Worm (Caenorhabditis elegans) whole organism, young adult: ENCODE results near the gene fbxa-139.

Experiments used
- B0019.2 ChIP-seq: fragments of 200-800 bp; sonication (Bioruptor generic); conservative IDR thresholded peaks from 2 replicates; pipeline ENCODE4 v1.3.6; 2022; ENCODE audit warnings: missing genetic modification reagents, missing genetic modification characterization, missing compliant biosample characterization
- F33H1.4 ChIP-seq: fragments of 200-800 bp; sonication (Bioruptor generic); IDR thresholded peaks from 2 replicates; pipeline ENCODE4 v1.3.6; 2022; ENCODE audit warnings: missing genetic modification reagents, missing genetic modification characterization, missing compliant biosample characterization
- F39B2.1 ChIP-seq: fragments of 200-800 bp; sonication (Bioruptor generic); IDR thresholded peaks from 2 replicates; pipeline ENCODE4 v1.3.6; 2022; ENCODE audit warnings: missing genetic modification reagents, missing genetic modification characterization, missing compliant biosample characterization
- F49E8.2 ChIP-seq: sonication (generic microtip); optimal IDR thresholded peaks from 3 replicates; lab custom pipeline; 2017; ENCODE audit warnings: missing genetic modification characterization, mild to moderate bottlenecking, missing compliant biosample characterization, antibody characterized with exemption, moderate library complexity; ENCODE audit not compliant: insufficient read depth
- F57C9.4 ChIP-seq: sonication (generic microtip); optimal IDR thresholded peaks from 2 replicates; lab custom pipeline; 2017; ENCODE audit warnings: mild to moderate bottlenecking, missing genetic modification characterization, missing compliant biosample characterization
- K11D2.4 ChIP-seq: fragments of 200-800 bp; sonication (Bioruptor generic); IDR thresholded peaks from 2 replicates; pipeline ENCODE4 v1.3.6; 2022; ENCODE audit warnings: missing genetic modification reagents, missing genetic modification characterization, missing compliant biosample characterization
- Y56A3A.18 ChIP-seq: fragments of 200-800 bp; sonication (Bioruptor generic); IDR thresholded peaks from 2 replicates; pipeline ENCODE4 v1.3.6; 2022; ENCODE audit warnings: missing genetic modification reagents, missing genetic modification characterization, missing compliant biosample characterization
- ZK185.1 ChIP-seq: sonication (generic microtip); optimal IDR thresholded peaks from 2 replicates; lab custom pipeline; 2016; ENCODE audit warnings: mild to moderate bottlenecking, missing genetic modification characterization, missing compliant biosample characterization; ENCODE audit not compliant: poor library complexity, severe bottlenecking
- ama-1 ChIP-seq, 3 experiments: fragments of 150-350 bp in 1 of 3; sonication (generic microtip) in 2 of 3; optimal IDR thresholded peaks; 2 replicates each; lab custom pipeline; 2014 to 2018; ENCODE audit warnings: missing biosample characterization in 2 of 3, missing genetic modification characterization in 2 of 3, missing genetic modification reagents in 2 of 3
- atf-7 ChIP-seq: sonication (generic microtip); optimal IDR thresholded peaks from 2 replicates; lab custom pipeline; 2017; ENCODE audit warnings: mild to moderate bottlenecking, missing genetic modification characterization, missing compliant biosample characterization
- athp-1 ChIP-seq: sonication (generic microtip); optimal IDR thresholded peaks from 2 replicates; lab custom pipeline; 2017; ENCODE audit warnings: mild to moderate bottlenecking, missing genetic modification characterization, missing compliant biosample characterization
- ccch-3 ChIP-seq: fragments of 200-800 bp; sonication (Bioruptor generic); optimal IDR thresholded peaks from 2 replicates; lab custom pipeline; 2018; ENCODE audit warnings: mild to moderate bottlenecking, missing genetic modification characterization, missing compliant biosample characterization
- cebp-1 ChIP-seq, 2 experiments: fragments of 200-800 bp in 1 of 2; sonication (Bioruptor generic) in 1 of 2; sonication (generic microtip) in 1 of 2; IDR thresholded peaks in 1 of 2; optimal IDR thresholded peaks in 1 of 2; 2 replicates each; pipeline versions ENCODE4 v1.3.6 to Lab custom; 2017 to 2022; ENCODE audit warnings: missing compliant biosample characterization in 2 of 2, missing genetic modification characterization in 2 of 2, mild to moderate bottlenecking in 1 of 2, missing genetic modification reagents in 1 of 2, moderate library complexity in 1 of 2
- ceh-27 ChIP-seq: fragments of 200-800 bp; sonication (Bioruptor generic); optimal IDR thresholded peaks from 2 replicates; lab custom pipeline; 2018; ENCODE audit warnings: mild to moderate bottlenecking, missing genetic modification characterization, moderate library complexity, missing compliant biosample characterization
- ceh-40 ChIP-seq: fragments of 200-800 bp; sonication (Bioruptor generic); IDR thresholded peaks from 2 replicates; pipeline ENCODE4 v1.3.6; 2022; ENCODE audit warnings: missing genetic modification characterization, missing compliant biosample characterization
- egl-18 ChIP-seq: fragments of 200-800 bp; sonication (Bioruptor generic); IDR thresholded peaks from 2 replicates; pipeline ENCODE4 v1.3.6; 2022; ENCODE audit warnings: missing genetic modification reagents, missing genetic modification characterization, missing compliant biosample characterization
- him-1 ChIP-seq: sonication (generic microtip); optimal IDR thresholded peaks from 2 replicates; lab custom pipeline; 2016; ENCODE audit warnings: missing genotype, missing genetic modification reagents, missing genetic modification characterization, missing compliant biosample characterization
- let-607 ChIP-seq, 2 experiments: fragments of 200-800 bp in 1 of 2; sonication (Bioruptor generic) in 1 of 2; sonication (generic microtip) in 1 of 2; optimal IDR thresholded peaks; 2 replicates each; lab custom pipeline; 2016 to 2018; ENCODE audit warnings: mild to moderate bottlenecking in 2 of 2, missing compliant biosample characterization in 2 of 2, missing genetic modification characterization in 2 of 2, moderate library complexity in 2 of 2, missing genotype in 1 of 2
- lin-26 ChIP-seq: fragments of 200-800 bp; sonication (Bioruptor generic); IDR thresholded peaks from 2 replicates; pipeline ENCODE4 v1.3.6; 2022; ENCODE audit warnings: missing genetic modification reagents, missing genetic modification characterization, missing compliant biosample characterization
- lin-54 ChIP-seq: fragments of 200-800 bp; sonication (Bioruptor generic); optimal IDR thresholded peaks from 2 replicates; lab custom pipeline; 2018; ENCODE audit warnings: mild to moderate bottlenecking, missing genetic modification characterization, missing compliant biosample characterization
- lir-1 ChIP-seq: fragments of 200-800 bp; sonication (Bioruptor generic); conservative IDR thresholded peaks from 2 replicates; pipeline ENCODE4 v1.3.6; 2022; ENCODE audit warnings: missing genetic modification reagents, missing genetic modification characterization, missing compliant biosample characterization
- lsl-1 ChIP-seq: fragments of 200-800 bp; sonication (Bioruptor generic); optimal IDR thresholded peaks from 2 replicates; lab custom pipeline; 2018; ENCODE audit warnings: mild to moderate bottlenecking, missing genetic modification characterization, moderate library complexity, missing compliant biosample characterization
- mcd-1 ChIP-seq: fragments of 200-800 bp; sonication (Bioruptor generic); IDR thresholded peaks from 2 replicates; pipeline ENCODE4 v1.3.6; 2022; ENCODE audit warnings: missing genetic modification reagents, missing genetic modification characterization, missing compliant biosample characterization
- nfya-2 ChIP-seq: fragments of 200-800 bp; sonication (Bioruptor generic); IDR thresholded peaks from 2 replicates; pipeline ENCODE4 v1.3.6; 2022; ENCODE audit warnings: missing genetic modification reagents, missing genetic modification characterization, missing compliant biosample characterization
- nfyb-1 ChIP-seq: fragments of 200-800 bp; sonication (Bioruptor generic); IDR thresholded peaks from 2 replicates; pipeline ENCODE4 v1.3.6; 2022; ENCODE audit warnings: missing genetic modification reagents, missing genetic modification characterization, missing compliant biosample characterization
- pbrm-1 ChIP-seq: fragments of 200-800 bp; sonication (Bioruptor generic); IDR thresholded peaks from 2 replicates; pipeline ENCODE4 v1.3.6; 2022; ENCODE audit warnings: missing genetic modification reagents, missing genetic modification characterization, missing compliant biosample characterization
- pha-4 ChIP-seq: fragments of 150-350 bp; sonication (generic microtip); optimal IDR thresholded peaks from 2 replicates; lab custom pipeline; 2014; ENCODE audit warnings: missing biosample characterization, missing genetic modification reagents, missing genetic modification characterization
- snpc-1.3 ChIP-seq: sonication (generic microtip); optimal IDR thresholded peaks from 2 replicates; lab custom pipeline; 2017; ENCODE audit warnings: missing genetic modification characterization, mild to moderate bottlenecking, missing compliant biosample characterization, antibody characterized with exemption, moderate library complexity, missing genotype, missing genetic modification reagents; ENCODE audit not compliant: insufficient read depth
- somi-1 ChIP-seq: fragments of 200-800 bp; sonication (Bioruptor generic); optimal IDR thresholded peaks from 2 replicates; lab custom pipeline; 2018; ENCODE audit warnings: mild to moderate bottlenecking, missing genetic modification characterization, missing compliant biosample characterization
- unc-62 ChIP-seq: fragments of 150-350 bp; optimal IDR thresholded peaks from 2 replicates; lab custom pipeline; 2014; ENCODE audit warnings: missing biosample characterization, missing genetic modification reagents, missing genetic modification characterization
- zfh-2 ChIP-seq: fragments of 200-800 bp; sonication (Bioruptor generic); conservative IDR thresholded peaks from 2 replicates; pipeline ENCODE4 v1.3.6; 2022; ENCODE audit warnings: missing genetic modification reagents, missing genetic modification characterization, missing compliant biosample characterization
- ztf-22 ChIP-seq: fragments of 200-800 bp; sonication (Bioruptor generic); optimal IDR thresholded peaks from 2 replicates; lab custom pipeline; 2018; ENCODE audit warnings: mild to moderate bottlenecking, missing genetic modification characterization, moderate library complexity, missing compliant biosample characterization
- ztf-25 ChIP-seq: fragments of 200-800 bp; sonication (Bioruptor generic); IDR thresholded peaks from 2 replicates; pipeline ENCODE4 v1.3.6; 2022; ENCODE audit warnings: missing genetic modification reagents, missing genetic modification characterization, missing compliant biosample characterization
- ztf-6 ChIP-seq: fragments of 200-800 bp; sonication (Bioruptor generic); IDR thresholded peaks from 2 replicates; pipeline ENCODE4 v1.3.6; 2022; ENCODE audit warnings: missing genetic modification reagents, missing genetic modification characterization, missing compliant biosample characterization

The fbxa-139 gene

DNA sequence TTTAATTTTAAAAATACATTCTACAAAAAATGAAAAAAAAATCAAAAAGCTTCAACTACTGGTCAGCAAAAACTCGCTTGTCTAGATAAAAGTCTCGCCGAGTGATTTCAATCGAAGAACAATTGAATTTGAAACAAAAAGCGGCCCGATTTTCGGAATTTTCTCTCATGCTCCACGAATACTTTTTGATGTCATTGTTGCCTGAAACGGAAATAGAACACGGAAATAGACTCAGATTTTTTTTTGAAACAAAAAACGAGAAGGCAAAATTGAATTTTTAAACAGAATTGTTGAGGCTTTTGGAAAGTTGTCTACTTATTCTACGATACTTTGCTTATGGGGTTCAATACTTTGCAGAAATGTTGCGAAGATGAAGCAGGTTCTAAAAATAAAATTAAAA, 31.0 kb downstream of the fbxa-139 start:
- TF ChIP-seq unc-62 (GFP tag; lab: Kevin White, UChicago) (no peak), snpc-1.3 (tag; lab: Kevin White, UChicago) (no peak), ceh-27 (GFP tag; lab: Kevin White, UChicago) (no peak), F57C9.4 (tag; lab: Kevin White, UChicago) (no peak), mcd-1 (GFP tag; lab: Robert Waterston, UW) (no peak), K11D2.4 (GFP tag; lab: Robert Waterston, UW) (no peak)

DNA sequence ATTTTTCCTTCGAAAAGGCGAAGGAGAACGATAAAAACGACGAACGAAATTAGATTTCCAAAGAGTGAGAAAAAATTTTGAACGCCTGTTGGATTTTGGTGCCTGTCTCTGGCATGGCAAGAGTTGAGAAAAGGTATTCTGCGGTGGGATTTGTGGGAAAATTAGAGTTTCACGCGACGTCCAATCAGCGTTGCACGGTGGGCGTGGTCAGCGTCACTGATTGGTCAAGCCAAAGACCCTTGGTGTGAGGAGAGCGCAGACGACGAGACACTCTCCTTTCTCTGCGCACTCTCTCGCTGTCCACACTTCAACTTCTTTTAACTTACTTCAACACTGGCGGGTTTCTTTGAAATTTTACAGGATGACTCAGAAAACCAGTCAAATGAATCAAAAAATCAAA, 31.9 kb downstream of the fbxa-139 start:
- TF ChIP-seq cebp-1 (GFP tag; IDR thresholded peaks at IDR 0.05; lab: Robert Waterston, UW) (no peak), cebp-1 (tag; optimal IDR thresholded peaks at IDR 0.05; lab: Kevin White, UChicago) (no peak), ceh-40 (no peak), nfyb-1 (peak; percentile 66; the same call in 1 of the 2 replicates), B0019.2 (no peak), F39B2.1 (GFP tag; lab: Robert Waterston, UW) (no peak), atf-7 (tag; lab: Kevin White, UChicago) (no peak), snpc-1.3 (tag; lab: Kevin White, UChicago) (no peak), zfh-2 (GFP tag; lab: Robert Waterston, UW) (peak; percentile 46), F49E8.2 (tag; lab: Kevin White, UChicago) (no peak)

DNA sequence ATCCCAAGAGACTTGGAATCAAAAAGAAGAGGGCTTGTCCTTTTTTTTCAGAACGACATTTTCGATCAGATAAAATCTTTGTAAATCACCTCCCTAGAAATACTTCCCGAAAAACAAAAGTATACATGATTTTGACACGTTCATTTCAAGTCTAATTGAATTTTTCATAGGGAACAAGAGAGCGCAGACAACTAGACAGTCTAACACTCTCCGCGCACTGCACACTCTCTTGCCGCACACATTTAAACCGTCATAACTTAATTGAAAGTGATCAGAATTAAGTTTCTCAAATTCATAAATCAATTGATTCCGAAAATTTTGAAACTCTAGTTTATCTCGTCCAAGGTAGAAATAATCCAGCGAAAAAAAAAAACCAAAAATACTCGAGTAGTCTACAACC, 34.7 kb downstream of the fbxa-139 start:
- no peak for TF ChIP-seq ama-1 (optimal IDR thresholded peaks at IDR 0.05; lab: Kevin White, UChicago)
- TF ChIP-seq ama-1 (GFP tag; optimal IDR thresholded peaks at IDR 0.05; lab: Kevin White, UChicago) = no peak
- no peak for TF ChIP-seq nfyb-1
- no peak for TF ChIP-seq lir-1 (GFP tag; lab: Robert Waterston, UW)
- TF ChIP-seq athp-1 = no peak
- TF ChIP-seq F49E8.2 (tag; lab: Kevin White, UChicago) = no peak
- no peak for TF ChIP-seq pbrm-1 (GFP tag; lab: Robert Waterston, UW)
- no peak for TF ChIP-seq lin-26 (GFP tag; lab: Robert Waterston, UW)
- TF ChIP-seq zfh-2 (GFP tag; lab: Robert Waterston, UW) = no peak
- no peak for TF ChIP-seq F33H1.4 (GFP tag; lab: Robert Waterston, UW)
- no peak for TF ChIP-seq egl-18 (GFP tag; lab: Robert Waterston, UW)
- no peak for TF ChIP-seq F39B2.1 (GFP tag; lab: Robert Waterston, UW)
- no peak for TF ChIP-seq F57C9.4 (tag; lab: Kevin White, UChicago)
- TF ChIP-seq nfya-2 = no peak

DNA sequence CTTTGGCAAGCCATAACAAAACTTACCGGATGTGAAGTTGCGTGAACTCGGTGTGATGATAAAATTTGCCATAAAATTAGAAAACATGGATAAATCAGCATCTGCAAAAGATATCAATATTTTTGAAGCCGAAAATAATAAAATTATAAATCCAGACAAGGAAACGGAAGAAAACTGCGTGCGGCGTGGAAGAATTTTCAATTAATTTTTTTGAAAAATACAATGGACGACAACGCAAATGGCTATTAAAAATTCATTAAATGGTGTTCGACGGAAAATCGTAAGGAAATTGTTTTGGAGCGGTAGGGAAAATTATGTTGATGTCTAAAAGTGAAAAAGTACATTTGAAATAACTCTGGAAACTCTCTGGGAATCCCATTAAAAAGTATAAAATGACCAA, 35.4 kb downstream of the fbxa-139 start, which contains the start of gene acr-18:
Gene acr-18, minus strand, starts transcription at position 101 of the 400 bp plus-strand sequence.
- TF ChIP-seq egl-18 (GFP tag; lab: Robert Waterston, UW) (no peak), let-607 (tag; optimal IDR thresholded peaks at IDR 0.05; lab: Kevin White, UChicago) (no peak), lin-54 (GFP tag; lab: Kevin White, UChicago) (no peak), pbrm-1 (GFP tag; lab: Robert Waterston, UW) (no peak), nfyb-1 (no peak), him-1 (tag; lab: Kevin White, UChicago) (no peak), ztf-22 (GFP tag; lab: Kevin White, UChicago) (no peak), ama-1 (optimal IDR thresholded peaks at IDR 0.05; lab: Kevin White, UChicago) (no peak), ama-1 (GFP tag; optimal IDR thresholded peaks at IDR 0.05; lab: Kevin White, UChicago) (no peak), Y56A3A.18 (no peak), ZK185.1 (tag; lab: Kevin White, UChicago) (no peak), ccch-3 (GFP tag; lab: Kevin White, UChicago) (no peak), ztf-25 (GFP tag; lab: Robert Waterston, UW) (no peak), athp-1 (no peak), lsl-1 (no peak), somi-1 (GFP tag; lab: Kevin White, UChicago) (no peak), pha-4 (tag; lab: Kevin White, UChicago) (no peak), ztf-6 (no peak)
